Fruit fly (Drosophila melanogaster) whole organism, embryonic: ENCODE measurements around the gene CG44001.

Source experiments
- Atf-2 ChIP-seq: fragments of 200-800 bp; sonication (Bioruptor generic); optimal IDR thresholded peaks from 2 replicates; lab custom pipeline; 2016; ENCODE audit warnings: missing biosample characterization, missing genetic modification characterization
- Atf6 ChIP-seq: fragments of 200-800 bp; sonication (Bioruptor generic); IDR thresholded peaks from 2 replicates; pipeline ENCODE4 v1.3.6; 2022; ENCODE audit warnings: missing biosample characterization, missing genetic modification characterization
- B-H2 ChIP-seq: fragments of 200-800 bp; sonication (Bioruptor generic); optimal IDR thresholded peaks from 2 replicates; lab custom pipeline; 2018; ENCODE audit warnings: missing biosample characterization, mild to moderate bottlenecking, missing genetic modification characterization
- CG10209 ChIP-seq: fragments of 200-800 bp; sonication (Bioruptor generic); optimal IDR thresholded peaks from 3 replicates; lab custom pipeline; 2017; ENCODE audit warnings: missing biosample characterization, mild to moderate bottlenecking, missing genetic modification characterization, missing genetic modification reagents
- CG1024 ChIP-seq: fragments of 200-800 bp; sonication (Bioruptor generic); IDR thresholded peaks from 2 replicates; pipeline ENCODE4 v1.3.6; 2022; ENCODE audit warnings: missing biosample characterization, missing genetic modification characterization
- CG11560 ChIP-seq: fragments of 200-800 bp; sonication (Bioruptor generic); IDR thresholded peaks from 3 replicates; pipeline ENCODE4 v1.3.6; 2022; ENCODE audit warnings: missing biosample characterization, missing genetic modification characterization
- CG13424 ChIP-seq: fragments of 200-800 bp; sonication (Bioruptor generic); optimal IDR thresholded peaks from 2 replicates; lab custom pipeline; 2019; ENCODE audit warnings: missing biosample characterization, mild to moderate bottlenecking, missing genetic modification characterization, moderate library complexity
- CG15696 ChIP-seq: fragments of 200-800 bp; sonication (Bioruptor generic); optimal IDR thresholded peaks from 2 replicates; lab custom pipeline; 2019; ENCODE audit warnings: missing biosample characterization, mild to moderate bottlenecking, missing genetic modification characterization, moderate library complexity
- CG17186 ChIP-seq: fragments of 200-800 bp; sonication (Bioruptor generic); optimal IDR thresholded peaks from 3 replicates; lab custom pipeline; 2017; ENCODE audit warnings: missing biosample characterization, missing genetic modification reagents, missing genetic modification characterization
- CG17612 ChIP-seq: fragments of 200-800 bp; sonication (Bioruptor generic); IDR thresholded peaks from 2 replicates; pipeline ENCODE4 v1.3.6; 2022; ENCODE audit warnings: missing biosample characterization, missing genetic modification characterization
- CG2120 ChIP-seq: fragments of 200-800 bp; sonication (Bioruptor generic); optimal IDR thresholded peaks from 3 replicates; lab custom pipeline; 2016; ENCODE audit warnings: missing biosample characterization, missing genetic modification characterization
- CG2678 ChIP-seq: fragments of 200-800 bp; sonication (Bioruptor generic); optimal IDR thresholded peaks from 3 replicates; lab custom pipeline; 2019; ENCODE audit warnings: missing biosample characterization, mild to moderate bottlenecking, missing genetic modification characterization, moderate library complexity
- CG3065 ChIP-seq: fragments of 200-800 bp; sonication (Bioruptor generic); optimal IDR thresholded peaks from 2 replicates; lab custom pipeline; 2016; ENCODE audit warnings: missing biosample characterization, missing genetic modification characterization
- CG32532 ChIP-seq: fragments of 200-800 bp; sonication (Bioruptor generic); IDR thresholded peaks from 2 replicates; pipeline ENCODE4 v1.3.6; 2022; ENCODE audit warnings: missing biosample characterization, missing genetic modification characterization
- CG32767 ChIP-seq: fragments of 200-800 bp; sonication (Bioruptor generic); IDR thresholded peaks from 2 replicates; pipeline ENCODE4 v1.3.6; 2022; ENCODE audit warnings: missing biosample characterization, missing genetic modification characterization
- CG3407 ChIP-seq: fragments of 200-800 bp; sonication (Bioruptor generic); optimal IDR thresholded peaks from 2 replicates; lab custom pipeline; 2018; ENCODE audit warnings: missing biosample characterization, mild to moderate bottlenecking, missing genetic modification characterization
- CG34224 ChIP-seq: fragments of 200-800 bp; sonication (Bioruptor generic); IDR thresholded peaks from 3 replicates; pipeline ENCODE4 v1.3.6; 2022; ENCODE audit warnings: missing biosample characterization, missing genetic modification characterization; ENCODE audit not compliant: partially characterized antibody
- CG4282 ChIP-seq: fragments of 200-800 bp; sonication (Bioruptor generic); optimal IDR thresholded peaks from 2 replicates; lab custom pipeline; 2016; ENCODE audit warnings: missing biosample characterization, missing genetic modification characterization
- CG4404 ChIP-seq: fragments of 200-800 bp; sonication (Bioruptor generic); IDR thresholded peaks from 2 replicates; pipeline ENCODE4 v1.3.6; 2022; ENCODE audit warnings: missing biosample characterization, missing genetic modification characterization
- CG4424 ChIP-seq: fragments of 200-800 bp; sonication (Bioruptor generic); optimal IDR thresholded peaks from 3 replicates; lab custom pipeline; 2016; ENCODE audit warnings: missing biosample characterization, missing genetic modification characterization
- CG4854 ChIP-seq: fragments of 200-800 bp; sonication (Bioruptor generic); optimal IDR thresholded peaks from 2 replicates; lab custom pipeline; 2016; ENCODE audit warnings: missing biosample characterization, missing genetic modification characterization, inconsistent platforms
- CG9817 ChIP-seq: fragments of 200-800 bp; sonication (Bioruptor generic); optimal IDR thresholded peaks from 2 replicates; lab custom pipeline; 2018; ENCODE audit warnings: missing biosample characterization, mild to moderate bottlenecking, missing genetic modification characterization, moderate library complexity
- Ets65A ChIP-seq: fragments of 200-800 bp; sonication (Bioruptor generic); peaks from one replicate; lab custom pipeline; 2016; ENCODE audit warnings: missing biosample characterization, missing genetic modification characterization
- Hand ChIP-seq: fragments of 200-800 bp; sonication (Bioruptor generic); optimal IDR thresholded peaks from 2 replicates; lab custom pipeline; 2017; ENCODE audit warnings: mild to moderate bottlenecking, missing biosample characterization, missing genetic modification reagents, missing genetic modification characterization
- Ravus ChIP-seq: fragments of 200-800 bp; sonication (Bioruptor generic); IDR thresholded peaks from 2 replicates; pipeline ENCODE4 v1.3.6; 2022; ENCODE audit warnings: missing biosample characterization, missing genetic modification characterization
- Sox100B ChIP-seq: fragments of 200-800 bp; sonication (Bioruptor generic); optimal IDR thresholded peaks from 3 replicates; lab custom pipeline; 2018; ENCODE audit warnings: missing biosample characterization, mild to moderate bottlenecking, missing genetic modification characterization
- Trl ChIP-seq, 3 experiments: fragments of >200 bp in 2 of 3; fragments of 200-800 bp in 1 of 3; sonication (Bioruptor generic) in 1 of 3; optimal IDR thresholded peaks; 2 replicates in 1 of 3; 3 replicates in 2 of 3; lab custom pipeline; 2016 to 2017; ENCODE audit warnings: missing biosample characterization in 1 of 3, missing genetic modification characterization in 1 of 3
- amos ChIP-seq: fragments of 200-800 bp; sonication (Bioruptor generic); IDR thresholded peaks from 2 replicates; pipeline ENCODE4 v1.3.6; 2022; ENCODE audit warnings: missing biosample characterization, missing genetic modification characterization; ENCODE audit not compliant: partially characterized antibody
- aop ChIP-seq: fragments of 200-800 bp; sonication (Bioruptor generic); IDR thresholded peaks from 2 replicates; pipeline ENCODE4 v1.3.6; 2022; ENCODE audit warnings: missing biosample characterization, missing genetic modification characterization
- bigmax ChIP-seq: fragments of 200-800 bp; sonication (Bioruptor generic); optimal IDR thresholded peaks from 2 replicates; lab custom pipeline; 2018; ENCODE audit warnings: missing biosample characterization, mild to moderate bottlenecking, missing genetic modification characterization
- chm ChIP-seq: fragments of 200-800 bp; sonication (Bioruptor generic); IDR thresholded peaks from 2 replicates; pipeline ENCODE4 v1.3.6; 2022; ENCODE audit warnings: missing biosample characterization, missing genetic modification characterization
- cwo ChIP-seq: fragments of 200-800 bp; sonication (Bioruptor generic); optimal IDR thresholded peaks from 3 replicates; lab custom pipeline; 2017; ENCODE audit warnings: missing biosample characterization, missing genetic modification characterization, mild to moderate bottlenecking, moderate library complexity, missing genetic modification reagents
- dan ChIP-seq: fragments of 200-800 bp; sonication (Bioruptor generic); IDR thresholded peaks from 2 replicates; pipeline ENCODE4 v1.3.6; 2022; ENCODE audit warnings: missing biosample characterization, missing genetic modification characterization
- dati ChIP-seq: fragments of 200-800 bp; sonication (Bioruptor generic); IDR thresholded peaks from 2 replicates; pipeline ENCODE4 v1.3.6; 2022; ENCODE audit warnings: missing biosample characterization, missing genetic modification characterization
- dmrt99B ChIP-seq: fragments of 200-800 bp; sonication (Bioruptor generic); optimal IDR thresholded peaks from 2 replicates; lab custom pipeline; 2018; ENCODE audit warnings: missing biosample characterization, mild to moderate bottlenecking, missing genetic modification characterization, moderate library complexity
- gce ChIP-seq: fragments of 200-800 bp; sonication (Bioruptor generic); IDR thresholded peaks from 3 replicates; pipeline ENCODE4 v1.3.6; 2022; ENCODE audit warnings: missing biosample characterization, missing genetic modification characterization
- gcm2 ChIP-seq: fragments of 200-800 bp; sonication (Bioruptor generic); optimal IDR thresholded peaks from 2 replicates; lab custom pipeline; 2016; ENCODE audit warnings: missing biosample characterization, missing genetic modification characterization
- gem ChIP-seq: fragments of 200-800 bp; sonication (Bioruptor generic); optimal IDR thresholded peaks from 2 replicates; lab custom pipeline; 2019; ENCODE audit warnings: missing biosample characterization, mild to moderate bottlenecking, missing genetic modification characterization, moderate library complexity
- gro ChIP-seq: fragments of 200-800 bp; sonication (Bioruptor generic); optimal IDR thresholded peaks from 2 replicates; lab custom pipeline; 2016; ENCODE audit warnings: missing biosample characterization, missing genetic modification characterization
- gt ChIP-seq: fragments of 200-800 bp; sonication (Bioruptor generic); IDR thresholded peaks from 2 replicates; pipeline ENCODE4 v1.3.6; 2022; ENCODE audit warnings: missing biosample characterization, missing genetic modification characterization
- ken ChIP-seq: fragments of 200-800 bp; sonication (Bioruptor generic); IDR thresholded peaks from 3 replicates; pipeline ENCODE4 v1.3.6; 2022; ENCODE audit warnings: missing biosample characterization, missing genetic modification characterization
- lola ChIP-seq, 3 experiments: fragments of >200 bp in 2 of 3; fragments of 200-800 bp in 1 of 3; sonication (Bioruptor generic) in 1 of 3; optimal IDR thresholded peaks; 2 replicates each; lab custom pipeline; 2017 to 2019; ENCODE audit warnings: missing biosample characterization in 3 of 3, missing genetic modification characterization in 3 of 3, mild to moderate bottlenecking in 1 of 3, moderate library complexity in 1 of 3
- mld ChIP-seq: fragments of 200-800 bp; sonication (Bioruptor generic); IDR thresholded peaks from 3 replicates; pipeline ENCODE4 v1.3.6; 2022; ENCODE audit warnings: missing biosample characterization, missing genetic modification characterization; ENCODE audit not compliant: partially characterized antibody
- pnt ChIP-seq: fragments of 200-800 bp; sonication (Bioruptor generic); optimal IDR thresholded peaks from 3 replicates; lab custom pipeline; 2016; ENCODE audit warnings: missing biosample characterization, missing genetic modification characterization
- salm ChIP-seq: fragments of 200-800 bp; sonication (Bioruptor generic); optimal IDR thresholded peaks from 2 replicates; lab custom pipeline; 2018; ENCODE audit warnings: missing biosample characterization, mild to moderate bottlenecking, missing genetic modification characterization
- schlank ChIP-seq: fragments of 200-800 bp; sonication (Bioruptor generic); optimal IDR thresholded peaks from 2 replicates; lab custom pipeline; 2018; ENCODE audit warnings: missing biosample characterization, mild to moderate bottlenecking, missing genetic modification characterization
- sd ChIP-seq: fragments of 200-800 bp; sonication (Bioruptor generic); optimal IDR thresholded peaks from 3 replicates; lab custom pipeline; 2018; ENCODE audit warnings: missing biosample characterization, mild to moderate bottlenecking, missing genetic modification characterization, moderate library complexity
- slou ChIP-seq: fragments of 200-800 bp; sonication (Bioruptor generic); optimal IDR thresholded peaks from 3 replicates; lab custom pipeline; 2016; ENCODE audit warnings: missing biosample characterization, missing genetic modification characterization
- usp ChIP-seq: fragments of >200 bp; optimal IDR thresholded peaks from 2 replicates; lab custom pipeline; 2017; ENCODE audit warnings: missing biosample characterization, missing genetic modification characterization
- yki ChIP-seq: fragments of >200 bp; optimal IDR thresholded peaks from 3 replicates; lab custom pipeline; 2018

Gene CG44001

DNA sequence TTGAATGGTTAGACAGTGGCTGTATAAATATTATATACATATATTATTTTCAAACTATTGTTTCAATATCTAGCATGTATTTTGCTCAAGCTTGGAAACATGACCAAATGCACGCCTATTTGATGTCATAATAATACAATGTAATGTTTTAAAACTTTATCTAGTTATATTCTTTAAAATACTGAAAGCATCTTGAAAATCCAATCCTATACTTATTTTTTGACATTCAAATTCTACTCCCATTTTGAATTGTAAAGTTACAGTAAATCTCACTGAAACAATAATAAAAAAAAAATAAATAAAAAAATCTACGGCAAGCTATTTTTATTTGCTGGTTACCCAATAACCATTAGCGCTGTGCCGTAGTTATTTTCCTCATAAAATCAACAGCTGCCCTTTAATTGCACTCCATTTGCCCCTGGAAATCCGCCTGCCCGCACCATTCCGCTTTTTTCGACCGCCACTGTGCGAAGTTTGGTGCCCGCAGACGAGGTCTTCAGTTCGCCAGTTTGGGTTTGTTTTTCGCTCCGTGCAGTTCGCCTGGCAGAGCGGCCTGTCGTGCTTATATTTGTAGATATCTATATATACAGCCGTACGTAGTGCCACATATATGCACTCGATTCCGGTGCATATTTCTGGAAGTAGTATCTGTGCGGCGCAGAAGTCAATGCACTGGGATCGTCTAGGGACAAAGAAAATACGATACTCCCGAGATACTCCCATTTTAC, 2.0 kb downstream of the CG44001 start (continued):
- peak; percentile 32 for TF ChIP-seq slou
- no peak for TF ChIP-seq CG9817
- peak; percentile 78 for TF ChIP-seq Sox100B (GFP tag; lab: Kevin White, UChicago)
- no peak for TF ChIP-seq schlank
- no peak for TF ChIP-seq CG4282
- no peak for TF ChIP-seq usp
- peak; percentile 70 for TF ChIP-seq CG13424 (tag; lab: Kevin White, UChicago)
- peak; percentile 60; the same call in 2 of the 3 replicates for TF ChIP-seq ken (GFP tag; lab: Robert Waterston, UW)
- TF ChIP-seq lola (GFP tag; optimal IDR thresholded peaks at IDR 0.05; lab: Kevin White, UChicago): peak in 1 of 3 experiments; percentile 41
- TF ChIP-seq CG10209 (GFP tag; lab: Kevin White, UChicago): peak; percentile 34
- TF ChIP-seq Trl (optimal IDR thresholded peaks at IDR 0.05; lab: Kevin White, UChicago): no peak
- TF ChIP-seq Trl (GFP tag; optimal IDR thresholded peaks at IDR 0.05; lab: Kevin White, UChicago): no peak
- no peak for TF ChIP-seq CG11560 (tag; lab: Robert Waterston, UW)
- TF ChIP-seq dan: no peak
- TF ChIP-seq CG2678 (tag; lab: Kevin White, UChicago): peak; percentile 76
- peak; percentile 77; the same call in 2 of the 3 replicates for TF ChIP-seq gce (GFP tag; lab: Robert Waterston, UW)
- peak; percentile 52 for TF ChIP-seq chm (GFP tag; lab: Robert Waterston, UW)
- TF ChIP-seq mld (GFP tag; lab: Robert Waterston, UW): no peak
- TF ChIP-seq CG1024 (GFP tag; lab: Robert Waterston, UW): peak; percentile 45; the same call in 1 of the 2 replicates
- TF ChIP-seq gt (GFP tag; lab: Robert Waterston, UW): no peak
- peak; percentile 66 for TF ChIP-seq gem (tag; lab: Kevin White, UChicago)
- TF ChIP-seq bigmax (GFP tag; lab: Kevin White, UChicago): no peak
- no peak for TF ChIP-seq gro
- peak; percentile 72 for TF ChIP-seq CG32532 (GFP tag; lab: Robert Waterston, UW)
- peak; percentile 28 for TF ChIP-seq sd (tag; lab: Kevin White, UChicago)
- no peak for TF ChIP-seq CG17612 (GFP tag; lab: Robert Waterston, UW)
- peak; percentile 27; the same call in 1 of the 2 replicates for TF ChIP-seq CG4404
- TF ChIP-seq CG15696 (tag; lab: Kevin White, UChicago): no peak
- TF ChIP-seq CG2120 (GFP tag; lab: Kevin White, UChicago): peak; percentile 37
- no peak for TF ChIP-seq yki (lab: Kevin White, UChicago)
- TF ChIP-seq pnt (GFP tag; lab: Kevin White, UChicago): peak; percentile 22
- no peak for TF ChIP-seq aop (GFP tag; lab: Robert Waterston, UW)
- TF ChIP-seq CG4424 (GFP tag; lab: Kevin White, UChicago): peak; percentile 63
- no peak for TF ChIP-seq gcm2 (GFP tag; lab: Kevin White, UChicago)
- TF ChIP-seq Atf-2 (GFP tag; lab: Kevin White, UChicago): peak; percentile 13
- TF ChIP-seq CG3065: no peak
- no peak for TF ChIP-seq dati
- TF ChIP-seq Ravus: no peak
- TF ChIP-seq dmrt99B (tag; lab: Kevin White, UChicago): peak; percentile 77
- TF ChIP-seq cwo (GFP tag; lab: Kevin White, UChicago): peak; percentile 53
- no peak for TF ChIP-seq salm
- no peak for TF ChIP-seq amos
- TF ChIP-seq Hand (GFP tag; lab: Kevin White, UChicago): no peak
- TF ChIP-seq CG32767: peak; percentile 46; the same call in 1 of the 2 replicates
- peak; percentile 61; the same call in 1 of the 2 replicates for TF ChIP-seq Atf6 (GFP tag; lab: Robert Waterston, UW)
- peak; percentile 64 for TF ChIP-seq Ets65A (GFP tag; lab: Kevin White, UChicago)
- peak; percentile 21 for TF ChIP-seq CG3407
- TF ChIP-seq CG17186 (GFP tag; lab: Kevin White, UChicago): no peak
- TF ChIP-seq B-H2 (GFP tag; lab: Kevin White, UChicago): no peak
- no peak for TF ChIP-seq CG4854 (GFP tag; lab: Kevin White, UChicago)
- TF ChIP-seq CG34224 (GFP tag; lab: Robert Waterston, UW): no peak
